Fruit fly (Drosophila melanogaster): ENCODE data around the gene Orp8.

Orp8 gene

DNA sequence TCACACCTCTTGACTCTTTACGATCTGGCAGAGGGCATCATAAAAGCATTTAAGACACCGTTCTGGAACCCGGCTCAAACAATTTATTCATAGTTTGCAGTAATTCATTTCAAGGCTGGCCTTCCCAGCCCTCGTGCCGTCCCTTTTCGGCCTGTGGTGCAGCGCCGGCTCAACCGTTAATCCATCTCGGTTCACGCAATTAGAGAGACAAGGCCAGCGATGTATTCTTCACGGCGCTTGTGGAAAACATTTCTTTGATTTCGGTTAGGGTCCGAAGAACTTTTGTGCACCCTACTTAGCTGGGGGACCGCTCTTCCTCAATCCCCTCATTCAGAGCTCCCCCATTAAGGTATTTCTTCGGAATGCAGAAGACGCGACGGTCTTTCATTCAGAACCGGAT lies 18.0 kb upstream of the Orp8 start:
- TF ChIP-seq CG8478 (optimal IDR thresholded peaks at IDR 0.05) = no peak
- no peak for TF ChIP-seq Dll (optimal IDR thresholded peaks at IDR 0.05)
- no peak for TF ChIP-seq pan (optimal IDR thresholded peaks at IDR 0.05)
- no peak for TF ChIP-seq psq (optimal IDR thresholded peaks at IDR 0.05)
- no peak for TF ChIP-seq usp (GFP tag; optimal IDR thresholded peaks at IDR 0.05)

DNA sequence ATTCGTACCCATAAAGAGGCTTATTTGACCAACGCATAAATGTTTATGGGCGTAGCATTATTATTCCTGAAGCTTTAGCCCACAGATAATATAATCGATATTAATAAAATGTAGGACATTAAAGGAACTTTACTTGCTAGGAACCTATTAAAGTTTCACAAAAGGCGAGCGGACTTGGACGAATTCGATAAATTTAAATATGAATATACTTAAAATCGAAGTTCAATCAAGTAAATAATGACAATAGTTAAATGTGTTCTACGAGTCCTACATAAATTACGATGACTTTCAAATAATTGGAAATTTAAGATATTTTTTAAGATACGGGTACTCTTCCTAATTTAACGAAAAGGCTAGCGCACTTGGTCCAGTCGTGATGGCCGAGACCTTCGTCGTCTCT lies 17.6 kb upstream of the Orp8 start:
- TF ChIP-seq Dll (optimal IDR thresholded peaks at IDR 0.05) (no peak), EcR (GFP tag; optimal IDR thresholded peaks at IDR 0.05) (no peak), pan (optimal IDR thresholded peaks at IDR 0.05) (no peak), usp (GFP tag; optimal IDR thresholded peaks at IDR 0.05) (no peak), psq (optimal IDR thresholded peaks at IDR 0.05) (no peak), CG8478 (optimal IDR thresholded peaks at IDR 0.05) (no peak)

DNA sequence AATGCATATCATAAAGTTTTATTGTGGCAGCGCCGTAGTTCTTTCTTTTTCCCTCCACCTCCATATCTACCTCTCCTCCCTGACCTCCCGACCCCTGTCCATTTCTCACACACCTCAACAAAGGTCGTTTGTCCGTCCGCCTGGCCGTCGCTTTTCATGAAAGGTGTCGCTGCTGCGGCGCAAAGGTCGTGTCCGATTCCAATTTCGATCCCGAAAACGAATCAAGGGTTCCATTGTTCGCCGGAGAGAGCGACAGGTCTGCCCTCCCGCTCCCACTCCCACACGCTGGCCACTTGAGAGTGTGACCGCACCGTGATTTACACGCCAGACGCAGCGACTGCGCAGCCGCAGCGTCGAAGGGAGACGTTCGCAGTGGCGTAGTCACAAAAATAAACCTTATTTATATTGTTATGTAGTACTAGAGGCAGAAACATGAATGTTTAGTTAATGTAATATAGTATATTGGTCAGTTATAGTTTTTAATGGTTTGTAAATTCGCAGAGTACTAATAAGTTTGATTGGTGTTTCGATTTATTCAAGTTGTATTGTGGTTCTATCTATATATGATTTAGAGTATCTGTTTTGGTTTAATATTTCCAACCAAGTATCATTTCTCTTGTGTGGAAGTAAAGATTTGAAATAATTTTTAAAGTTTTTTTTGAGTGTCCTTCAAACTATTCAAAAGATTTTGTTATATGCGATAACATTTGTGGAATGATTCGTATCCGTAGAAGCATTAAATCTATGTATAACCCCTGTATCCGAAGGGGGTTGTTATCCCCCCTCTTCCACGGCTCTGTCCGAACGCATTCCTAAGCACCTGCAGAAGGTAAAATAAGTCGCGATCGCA lies 16.9 kb upstream of the Orp8 start:
- TF ChIP-seq EcR (GFP tag; optimal IDR thresholded peaks at IDR 0.05) = no peak
- no peak for TF ChIP-seq pan (optimal IDR thresholded peaks at IDR 0.05)
- no peak for TF ChIP-seq psq (optimal IDR thresholded peaks at IDR 0.05)
- no peak for TF ChIP-seq CG8478 (optimal IDR thresholded peaks at IDR 0.05)
- no peak for TF ChIP-seq Dll (optimal IDR thresholded peaks at IDR 0.05)

DNA sequence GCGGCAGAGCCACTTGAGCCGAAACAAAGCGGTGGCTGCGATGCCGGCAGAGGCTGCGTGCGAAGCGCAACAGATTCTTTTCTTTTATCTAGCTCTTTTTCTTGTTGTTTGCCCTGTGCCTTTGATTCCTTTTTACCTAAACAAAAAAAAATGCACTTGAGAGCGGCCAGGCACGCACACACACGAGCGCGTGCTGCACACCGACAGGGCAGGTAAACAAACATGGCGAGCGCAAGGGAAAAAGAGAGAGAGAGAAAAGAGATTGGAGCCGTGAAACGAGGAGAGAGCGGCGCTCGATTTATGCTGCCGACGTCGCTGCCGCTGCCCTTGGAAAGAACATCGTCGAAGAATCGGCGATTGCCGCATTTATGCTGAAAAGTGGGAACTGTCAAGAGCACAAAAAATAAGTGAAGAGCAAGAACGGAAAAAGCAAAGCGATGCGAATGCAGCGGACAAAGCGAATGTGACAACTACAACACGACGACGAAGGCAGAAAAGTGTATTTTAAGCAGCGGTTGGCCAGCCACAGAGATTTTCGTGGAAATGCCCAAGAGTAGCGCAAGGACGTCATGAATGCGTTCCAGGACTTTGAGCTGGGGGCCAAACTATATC lies 16.2 kb upstream of the Orp8 start:
- no peak for TF ChIP-seq EcR (GFP tag; optimal IDR thresholded peaks at IDR 0.05)
- peak; percentile 71 for TF ChIP-seq Dll (optimal IDR thresholded peaks at IDR 0.05)

DNA sequence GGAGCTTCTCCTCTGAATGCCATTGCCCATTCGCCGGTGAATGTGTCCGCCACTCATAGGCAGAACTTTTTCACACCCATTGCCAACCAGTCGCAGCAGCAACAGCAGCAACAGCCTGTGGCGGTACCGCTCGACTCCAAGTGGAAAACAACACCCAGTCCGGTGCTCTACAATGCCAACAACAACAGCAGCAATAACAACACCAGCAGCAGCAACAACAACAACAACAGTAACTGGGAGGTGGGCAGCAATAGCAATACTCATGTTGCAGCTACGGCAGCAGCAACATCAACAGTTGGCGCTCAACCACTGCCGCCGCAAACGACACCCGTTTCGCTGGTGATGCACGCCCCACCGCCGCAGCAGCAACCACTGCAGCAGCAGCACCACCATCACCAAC lies 15.5 kb upstream of the Orp8 start:
- TF ChIP-seq Dll (optimal IDR thresholded peaks at IDR 0.05) = no peak

DNA sequence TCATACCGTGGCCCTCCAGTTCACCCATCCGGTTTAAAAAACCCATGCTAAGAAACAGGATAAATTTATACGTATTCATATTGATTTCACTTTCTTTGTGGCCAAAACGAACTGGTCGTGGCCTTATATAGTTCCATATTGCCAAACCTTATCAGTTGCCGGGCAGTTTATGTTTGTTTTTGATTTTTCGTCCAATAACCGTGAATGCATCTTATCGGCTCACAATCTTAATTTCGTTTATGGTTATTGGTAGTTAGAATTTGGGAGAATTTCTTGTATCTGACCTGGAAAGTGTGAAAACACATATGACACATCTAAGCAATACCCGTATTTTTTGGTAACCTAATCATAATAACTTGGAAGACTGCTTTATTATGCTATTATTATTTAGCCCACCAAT lies 4.3 kb upstream of the Orp8 start, which contains the start of gene CG4367:
Gene CG4367, minus strand, starts transcription at position 101 of the 400 bp plus-strand sequence.
- TF ChIP-seq Dll (optimal IDR thresholded peaks at IDR 0.05) (no peak), EcR (GFP tag; optimal IDR thresholded peaks at IDR 0.05) (no peak), usp (GFP tag; optimal IDR thresholded peaks at IDR 0.05) (no peak), psq (optimal IDR thresholded peaks at IDR 0.05) (no peak), CG8478 (optimal IDR thresholded peaks at IDR 0.05) (no peak), pan (optimal IDR thresholded peaks at IDR 0.05) (no peak)

DNA sequence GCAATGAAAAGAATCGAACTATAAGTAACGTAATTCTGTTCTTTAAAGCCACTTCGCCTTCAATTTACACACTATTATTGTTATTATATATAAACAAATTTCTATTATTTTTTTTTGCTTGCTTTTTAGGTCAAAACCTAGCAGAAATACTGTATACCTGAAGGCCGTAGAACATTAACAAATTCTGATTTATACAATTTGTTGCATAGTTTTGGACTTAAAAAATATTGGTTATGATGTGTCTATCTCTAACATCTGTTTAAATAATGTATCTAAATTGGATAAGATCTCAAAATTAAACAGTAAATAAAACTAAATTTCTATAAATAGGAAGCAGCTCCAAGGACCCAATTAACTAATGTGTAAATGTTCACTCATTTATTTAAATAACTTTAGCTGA lies 3.3 kb upstream of the Orp8 start:
- no peak for TF ChIP-seq Dll (optimal IDR thresholded peaks at IDR 0.05)
- no peak for TF ChIP-seq EcR (GFP tag; optimal IDR thresholded peaks at IDR 0.05)
- TF ChIP-seq usp (GFP tag; optimal IDR thresholded peaks at IDR 0.05) = no peak
- TF ChIP-seq CG8478 (optimal IDR thresholded peaks at IDR 0.05) = no peak
- no peak for TF ChIP-seq psq (optimal IDR thresholded peaks at IDR 0.05)
- TF ChIP-seq pan (optimal IDR thresholded peaks at IDR 0.05) = no peak

DNA sequence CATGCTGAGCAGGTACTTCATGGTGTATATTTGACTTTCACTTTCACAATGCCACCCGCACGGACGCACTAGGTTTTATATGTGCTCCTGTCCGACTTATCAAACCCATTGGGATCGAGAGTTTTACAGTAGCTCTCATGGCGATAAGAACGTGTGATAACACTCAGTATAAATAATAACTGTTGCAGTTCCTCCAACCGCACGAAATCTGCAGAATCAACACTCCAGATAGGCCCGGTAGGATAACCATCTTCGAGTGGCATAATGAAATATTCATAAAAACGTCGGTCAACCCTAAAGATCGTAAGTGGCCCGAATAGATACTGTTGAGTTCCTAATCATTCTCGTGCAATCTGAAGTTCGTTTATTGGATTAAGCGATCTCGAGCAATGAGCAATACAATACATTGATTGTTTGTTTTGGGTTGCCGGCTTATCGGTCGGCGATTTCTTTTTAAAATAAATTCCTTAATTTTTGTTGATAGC lies 1.6 kb upstream of the Orp8 start, which contains the start of gene CG4362:
Gene CG4362, minus strand, starts transcription at position 51 of the 485 bp plus-strand sequence.
- TF ChIP-seq EcR (GFP tag; optimal IDR thresholded peaks at IDR 0.05) = no peak
- no peak for TF ChIP-seq usp (GFP tag; optimal IDR thresholded peaks at IDR 0.05)
- TF ChIP-seq psq (optimal IDR thresholded peaks at IDR 0.05) = no peak
- TF ChIP-seq Dll (optimal IDR thresholded peaks at IDR 0.05) = no peak
- TF ChIP-seq pan (optimal IDR thresholded peaks at IDR 0.05) = no peak
- TF ChIP-seq CG8478 (optimal IDR thresholded peaks at IDR 0.05) = no peak

DNA sequence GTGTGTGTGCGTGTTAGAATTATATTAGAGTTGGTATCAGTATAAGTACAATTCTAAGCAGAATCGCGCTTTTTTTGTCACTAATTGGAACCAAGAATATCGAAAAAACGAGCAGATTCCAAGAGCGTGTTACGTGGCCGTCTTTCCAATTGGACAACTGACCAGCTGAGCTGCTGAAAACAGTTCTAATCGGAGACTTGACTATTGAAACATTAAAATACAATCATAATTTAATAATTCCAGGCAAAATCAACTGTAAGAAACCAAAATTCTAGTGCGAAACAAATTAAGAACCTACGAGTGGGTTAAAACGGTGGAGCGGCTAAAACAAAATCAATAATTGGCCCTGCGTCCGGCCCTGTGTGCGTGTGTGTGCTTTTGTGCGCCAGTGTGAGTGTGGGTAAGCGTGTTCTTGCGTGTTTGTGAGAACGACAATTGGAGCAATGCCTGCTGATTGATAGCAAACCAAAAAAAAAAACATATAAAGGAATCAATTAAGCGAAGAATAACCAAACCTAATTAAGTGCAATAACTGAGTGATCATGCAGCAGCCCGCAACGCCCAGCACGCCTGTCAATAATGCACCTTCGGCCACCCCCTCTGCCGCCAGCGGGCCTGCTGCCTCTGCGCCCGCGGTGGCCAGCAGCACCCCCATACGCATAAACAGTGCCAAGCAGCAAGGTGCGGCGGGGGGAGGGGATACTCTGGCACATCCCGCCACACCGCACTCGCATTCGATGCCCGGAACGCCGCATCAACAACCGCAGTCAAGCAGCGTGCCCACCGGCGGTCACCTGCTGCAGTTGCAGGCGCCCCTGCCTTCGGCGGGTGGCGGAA lies 735 bp downstream of the Orp8 start:
- TF ChIP-seq usp (GFP tag; optimal IDR thresholded peaks at IDR 0.05) = no peak
- no peak for TF ChIP-seq EcR (GFP tag; optimal IDR thresholded peaks at IDR 0.05)
- no peak for TF ChIP-seq pan (optimal IDR thresholded peaks at IDR 0.05)
- no peak for TF ChIP-seq Dll (optimal IDR thresholded peaks at IDR 0.05)
- TF ChIP-seq CG8478 (optimal IDR thresholded peaks at IDR 0.05) = no peak
- TF ChIP-seq psq (optimal IDR thresholded peaks at IDR 0.05) = no peak

DNA sequence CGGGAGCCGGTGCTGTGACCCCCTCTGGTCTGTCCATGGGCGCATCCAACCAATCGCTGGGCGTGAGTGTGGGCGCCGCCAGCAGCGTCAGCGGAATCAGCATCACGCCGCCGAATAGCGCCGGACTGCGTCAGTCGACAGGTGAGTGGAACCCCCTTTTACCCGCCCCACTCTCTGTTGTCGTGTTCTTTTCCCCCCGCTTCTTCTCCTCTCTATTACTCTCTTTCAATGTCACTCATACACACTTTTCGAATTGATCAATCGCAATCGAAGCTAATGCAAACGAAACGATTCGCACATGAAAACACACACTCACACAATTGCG lies 1.3 kb downstream of the Orp8 start:
- TF ChIP-seq pan (optimal IDR thresholded peaks at IDR 0.05) = no peak
- TF ChIP-seq EcR (GFP tag; optimal IDR thresholded peaks at IDR 0.05) = no peak
- TF ChIP-seq Dll (optimal IDR thresholded peaks at IDR 0.05) = no peak
- TF ChIP-seq usp (GFP tag; optimal IDR thresholded peaks at IDR 0.05) = no peak
- TF ChIP-seq psq (optimal IDR thresholded peaks at IDR 0.05) = no peak
- TF ChIP-seq CG8478 (optimal IDR thresholded peaks at IDR 0.05) = no peak

DNA sequence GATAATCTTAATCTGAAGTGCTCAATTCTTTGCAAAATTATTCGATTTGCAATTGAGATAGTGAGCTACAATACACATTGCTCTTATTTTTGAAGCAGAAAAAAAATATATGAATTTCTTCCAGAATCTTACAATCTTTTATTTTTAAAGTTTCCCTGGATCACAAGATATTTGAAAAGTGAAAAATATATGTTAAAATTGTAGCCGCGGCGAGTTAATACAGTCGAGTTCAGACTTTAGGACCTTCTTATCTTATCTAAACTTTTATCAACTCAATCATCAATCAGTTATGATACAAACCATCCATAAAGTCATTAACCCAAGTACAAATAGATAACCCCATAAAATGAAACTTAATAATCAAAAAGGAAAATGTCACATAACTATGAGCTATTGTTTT lies 1.8 kb downstream of the Orp8 start:
- no peak for TF ChIP-seq EcR (GFP tag; optimal IDR thresholded peaks at IDR 0.05)
- no peak for TF ChIP-seq psq (optimal IDR thresholded peaks at IDR 0.05)
- no peak for TF ChIP-seq CG8478 (optimal IDR thresholded peaks at IDR 0.05)
- no peak for TF ChIP-seq Dll (optimal IDR thresholded peaks at IDR 0.05)
- TF ChIP-seq usp (GFP tag; optimal IDR thresholded peaks at IDR 0.05) = no peak
- no peak for TF ChIP-seq pan (optimal IDR thresholded peaks at IDR 0.05)

DNA sequence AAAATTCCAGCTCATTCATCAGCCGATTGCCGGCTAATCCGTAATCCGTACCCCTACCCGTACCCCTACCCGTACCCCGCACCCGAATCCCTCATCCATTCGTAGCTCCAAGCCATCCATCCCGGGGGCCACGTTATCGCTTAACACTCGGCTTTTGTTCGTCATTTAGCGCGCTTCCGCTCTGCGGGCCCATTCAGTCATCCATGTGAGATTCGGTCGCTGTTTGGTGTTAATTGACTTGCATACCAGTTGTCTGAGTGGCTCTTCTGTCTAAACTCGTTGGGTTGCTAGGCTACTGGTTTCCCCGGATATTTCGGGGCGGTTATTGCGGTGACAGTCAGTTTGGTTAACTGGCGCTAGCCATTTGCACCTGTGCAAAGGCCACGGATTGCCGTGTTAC lies 2.3 kb downstream of the Orp8 start:
- TF ChIP-seq EcR (GFP tag; optimal IDR thresholded peaks at IDR 0.05) = no peak
- TF ChIP-seq Dll (optimal IDR thresholded peaks at IDR 0.05) = no peak
- TF ChIP-seq CG8478 (optimal IDR thresholded peaks at IDR 0.05) = no peak
- TF ChIP-seq usp (GFP tag; optimal IDR thresholded peaks at IDR 0.05) = no peak
